Worm (Caenorhabditis elegans) whole organism, L4 larva: ENCODE data around the gene T10G3.1.
A peak's percentile ranks its signal among the peaks of the same experiment; 100 is the strongest.

Experiments used
- F49E8.2 ChIP-seq: sonication (generic microtip); optimal IDR thresholded peaks from 2 replicates; lab custom pipeline; 2016; ENCODE audit warnings: missing compliant biosample characterization, mild to moderate bottlenecking, missing genetic modification characterization, borderline replicate concordance
- T20F7.1 ChIP-seq: fragments of 200-800 bp; sonication (Bioruptor generic); optimal IDR thresholded peaks from 2 replicates; lab custom pipeline; 2018; ENCODE audit warnings: mild to moderate bottlenecking, missing genetic modification characterization, missing compliant biosample characterization
- Y105C5A.15 ChIP-seq: fragments of 200-800 bp; sonication (Bioruptor generic); IDR thresholded peaks from 2 replicates; pipeline ENCODE4 v1.3.6; 2022; ENCODE audit warnings: missing genetic modification characterization, missing compliant biosample characterization
- ZK546.5 ChIP-seq, 2 experiments: sonication (generic microtip); optimal IDR thresholded peaks; 2 replicates each; lab custom pipeline; 2017; ENCODE audit warnings: missing biosample characterization in 2 of 2, missing genetic modification characterization in 2 of 2
- attf-4 ChIP-seq: sonication (generic microtip); optimal IDR thresholded peaks from 3 replicates; lab custom pipeline; 2017; ENCODE audit warnings: missing biosample characterization, missing genetic modification characterization
- ceh-20 ChIP-seq: fragments of 200-800 bp; sonication (Bioruptor generic); IDR thresholded peaks from 2 replicates; pipeline ENCODE4 v1.3.6; 2022; ENCODE audit warnings: missing genetic modification reagents, missing genetic modification characterization, missing compliant biosample characterization
- ceh-28 ChIP-seq: fragments of 150-350 bp; optimal IDR thresholded peaks from 2 replicates; lab custom pipeline; 2014; ENCODE audit warnings: missing biosample characterization, missing genetic modification reagents, missing genetic modification characterization
- cey-2 ChIP-seq: sonication (generic microtip); optimal IDR thresholded peaks from 3 replicates; lab custom pipeline; 2017; ENCODE audit warnings: missing genetic modification characterization, mild to moderate bottlenecking, missing compliant biosample characterization, antibody characterized with exemption, borderline replicate concordance; ENCODE audit not compliant: insufficient read depth
- ctbp-1 ChIP-seq: fragments of 200-800 bp; sonication (Bioruptor generic); IDR thresholded peaks from 2 replicates; pipeline ENCODE4 v1.3.6; 2022; ENCODE audit warnings: missing genetic modification reagents, missing genetic modification characterization, missing compliant biosample characterization
- daf-16 ChIP-seq, 3 experiments: sonication (generic microtip); optimal IDR thresholded peaks; 2 replicates each; lab custom pipeline; 2016 to 2017; ENCODE audit warnings: missing genetic modification characterization in 3 of 3, missing genetic modification reagents in 3 of 3, mild to moderate bottlenecking in 2 of 3, missing compliant biosample characterization in 2 of 3, missing biosample characterization in 1 of 3, moderate library complexity in 1 of 3
- daf-19 ChIP-seq: fragments of 200-800 bp; sonication (Bioruptor generic); conservative IDR thresholded peaks from 2 replicates; pipeline ENCODE4 v1.3.6; 2022; ENCODE audit warnings: missing genetic modification characterization, missing compliant biosample characterization
- daf-8 ChIP-seq: fragments of 200-800 bp; sonication (Bioruptor generic); IDR thresholded peaks from 2 replicates; pipeline ENCODE4 v1.3.6; 2022; ENCODE audit warnings: missing genetic modification characterization, missing compliant biosample characterization
- dmd-8 ChIP-seq: fragments of 200-800 bp; sonication (Bioruptor generic); IDR thresholded peaks from 2 replicates; pipeline ENCODE4 v1.3.6; 2022; ENCODE audit warnings: missing genetic modification characterization, missing compliant biosample characterization
- dpl-1 ChIP-seq: fragments of 150-350 bp; optimal IDR thresholded peaks from 2 replicates; lab custom pipeline; 2014; ENCODE audit warnings: missing biosample characterization, missing genetic modification reagents, missing genetic modification characterization
- egl-27 ChIP-seq: sonication (generic microtip); optimal IDR thresholded peaks from 3 replicates; lab custom pipeline; 2017; ENCODE audit warnings: missing biosample characterization, missing genetic modification reagents, missing genetic modification characterization
- gei-8 ChIP-seq: fragments of 200-800 bp; sonication (Bioruptor generic); optimal IDR thresholded peaks from 2 replicates; lab custom pipeline; 2018; ENCODE audit warnings: mild to moderate bottlenecking, missing genetic modification characterization, missing compliant biosample characterization
- hlh-30 ChIP-seq: sonication (generic microtip); optimal IDR thresholded peaks from 2 replicates; lab custom pipeline; 2017; ENCODE audit warnings: antibody characterized with exemption, mild to moderate bottlenecking, missing genetic modification characterization, missing compliant biosample characterization; ENCODE audit not compliant: insufficient read depth
- lin-1 ChIP-seq: fragments of 200-800 bp; sonication (Bioruptor generic); IDR thresholded peaks from 2 replicates; pipeline ENCODE4 v1.3.6; 2022; ENCODE audit warnings: missing genetic modification reagents, missing genetic modification characterization, missing compliant biosample characterization
- lin-29 ChIP-seq: fragments of 200-800 bp; sonication (Bioruptor generic); IDR thresholded peaks from 2 replicates; pipeline ENCODE4 v1.3.6; 2022; ENCODE audit warnings: missing genetic modification reagents, missing genetic modification characterization, missing compliant biosample characterization
- lin-39 ChIP-seq: fragments of 150-350 bp; optimal IDR thresholded peaks from 2 replicates; lab custom pipeline; 2014; ENCODE audit warnings: missing biosample characterization, missing genetic modification reagents, missing genetic modification characterization
- madf-9 ChIP-seq: fragments of 200-800 bp; sonication (Bioruptor generic); conservative IDR thresholded peaks from 2 replicates; pipeline ENCODE4 v1.3.6; 2022; ENCODE audit warnings: missing genetic modification reagents, missing genetic modification characterization, missing compliant biosample characterization
- mdt-29 ChIP-seq: fragments of 200-800 bp; sonication (Bioruptor generic); IDR thresholded peaks from 2 replicates; pipeline ENCODE4 v1.3.6; 2022; ENCODE audit warnings: missing genetic modification reagents, missing genetic modification characterization, missing compliant biosample characterization
- mxl-2 ChIP-seq: fragments of 200-800 bp; sonication (Bioruptor generic); conservative IDR thresholded peaks from 2 replicates; pipeline ENCODE4 v1.3.6; 2022; ENCODE audit warnings: missing genetic modification reagents, missing genetic modification characterization, missing compliant biosample characterization
- nhr-11 ChIP-seq: fragments of 150-350 bp; optimal IDR thresholded peaks from 2 replicates; lab custom pipeline; 2014; ENCODE audit warnings: missing biosample characterization, missing genetic modification characterization
- nhr-111 ChIP-seq: fragments of 200-800 bp; sonication (Bioruptor generic); optimal IDR thresholded peaks from 2 replicates; lab custom pipeline; 2018; ENCODE audit warnings: mild to moderate bottlenecking, missing genetic modification characterization, missing compliant biosample characterization
- nhr-237 ChIP-seq: sonication (generic microtip); optimal IDR thresholded peaks from 2 replicates; lab custom pipeline; 2017; ENCODE audit warnings: missing biosample characterization, missing genetic modification characterization
- nhr-41 ChIP-seq: fragments of 200-800 bp; sonication (Bioruptor generic); IDR thresholded peaks from 2 replicates; pipeline ENCODE4 v1.3.6; 2022; ENCODE audit warnings: missing genetic modification reagents, missing genetic modification characterization, missing compliant biosample characterization
- nhr-42 ChIP-seq: fragments of 200-800 bp; sonication (Bioruptor generic); IDR thresholded peaks from 2 replicates; pipeline ENCODE4 v1.3.6; 2022; ENCODE audit warnings: missing genetic modification characterization, missing compliant biosample characterization
- nhr-76 ChIP-seq: fragments of 150-350 bp; optimal IDR thresholded peaks from 2 replicates; lab custom pipeline; 2014; ENCODE audit warnings: missing biosample characterization, missing genetic modification characterization
- pha-4 ChIP-seq, 2 experiments: fragments of 150-350 bp in 1 of 2; fragments of 200-800 bp in 1 of 2; sonication (Bioruptor generic) in 1 of 2; IDR thresholded peaks in 1 of 2; optimal IDR thresholded peaks in 1 of 2; 2 replicates each; pipeline versions ENCODE4 v1.3.6 to Lab custom; 2014 to 2022; ENCODE audit warnings: missing genetic modification characterization in 2 of 2, missing genetic modification reagents in 2 of 2, missing biosample characterization in 1 of 2, missing compliant biosample characterization in 1 of 2
- pqm-1 ChIP-seq: sonication (generic microtip); optimal IDR thresholded peaks from 2 replicates; lab custom pipeline; 2017; ENCODE audit warnings: missing biosample characterization, missing genetic modification characterization
- snpc-1.2 ChIP-seq: fragments of 200-800 bp; sonication (Bioruptor generic); IDR thresholded peaks from 2 replicates; pipeline ENCODE4 v1.3.6; 2022; ENCODE audit warnings: missing genetic modification reagents, missing genetic modification characterization, missing compliant biosample characterization
- snpc-4 ChIP-seq: fragments of 150-350 bp; optimal IDR thresholded peaks from 2 replicates; lab custom pipeline; 2014; ENCODE audit warnings: missing biosample characterization, missing genetic modification characterization
- spr-3 ChIP-seq: fragments of 200-800 bp; sonication (Bioruptor generic); optimal IDR thresholded peaks from 2 replicates; lab custom pipeline; 2018; ENCODE audit warnings: mild to moderate bottlenecking, missing genetic modification characterization, missing compliant biosample characterization
- unc-62 ChIP-seq, 3 experiments: fragments of 150-350 bp in 1 of 3; sonication (generic microtip); optimal IDR thresholded peaks in 2 of 3; peaks in 1 of 3; 1 replicate in 1 of 3; 2 replicates in 2 of 3; lab custom pipeline; 2014 to 2017; ENCODE audit warnings: missing biosample characterization in 3 of 3, missing genetic modification characterization in 3 of 3, missing genetic modification reagents in 3 of 3, missing genotype in 1 of 3
- vab-7 ChIP-seq: fragments of 200-800 bp; sonication (Bioruptor generic); IDR thresholded peaks from 2 replicates; pipeline ENCODE4 v1.3.6; 2022; ENCODE audit warnings: missing genetic modification reagents, missing genetic modification characterization, missing compliant biosample characterization
- ztf-7 ChIP-seq: fragments of 150-350 bp; optimal IDR thresholded peaks from 2 replicates; lab custom pipeline; 2014; ENCODE audit warnings: missing biosample characterization, missing genetic modification characterization

The T10G3.1 gene

ce11 chrV:13473467-13473866 is at the start of gene T10G3.1:
Gene T10G3.1 (minus strand): TSS chrV:13473679.
- TF ChIP-seq nhr-76 (tag; lab: Kevin White, UChicago) (no peak), cey-2 (tag; lab: Kevin White, UChicago) (no peak), snpc-1.2 (GFP tag; lab: Robert Waterston, UW) (no peak), attf-4 (tag; lab: Kevin White, UChicago) (no peak), pha-4 (GFP tag; IDR thresholded peaks at IDR 0.05; lab: Robert Waterston, UW) (no peak), pha-4 (tag; optimal IDR thresholded peaks at IDR 0.05; lab: Kevin White, UChicago) (no peak), dpl-1 (GFP tag; lab: Kevin White, UChicago) (no peak), snpc-4 (tag; lab: Kevin White, UChicago) (no peak), lin-39 (tag; lab: Kevin White, UChicago) (no peak), daf-16 (GFP tag; optimal IDR thresholded peaks at IDR 0.05; lab: Kevin White, UChicago) (peak in 1 of 2 experiments; percentile 94), daf-16 (tag; optimal IDR thresholded peaks at IDR 0.05; lab: Kevin White, UChicago) (no peak), nhr-11 (tag; lab: Kevin White, UChicago) (peak; percentile 49)

- no peak for TF ChIP-seq nhr-111 (GFP tag; lab: Kevin White, UChicago)
- no peak for TF ChIP-seq Y105C5A.15 (GFP tag; lab: Robert Waterston, UW)
- no peak for TF ChIP-seq nhr-42 (GFP tag; lab: Robert Waterston, UW)
- TF ChIP-seq mxl-2 (GFP tag; lab: Robert Waterston, UW), result no peak
- TF ChIP-seq ctbp-1 (GFP tag; lab: Robert Waterston, UW), result no peak
- TF ChIP-seq nhr-11 (tag; lab: Kevin White, UChicago), result no peak
- TF ChIP-seq nhr-41 (GFP tag; lab: Robert Waterston, UW), result no peak
- TF ChIP-seq snpc-1.2 (GFP tag; lab: Robert Waterston, UW), result no peak
- TF ChIP-seq ceh-20 (GFP tag; lab: Robert Waterston, UW), result no peak
- no peak for TF ChIP-seq attf-4 (tag; lab: Kevin White, UChicago)
- TF ChIP-seq unc-62 (GFP tag; optimal IDR thresholded peaks at IDR 0.05 in 1 of 2; lab: Kevin White, UChicago), result no peak
- TF ChIP-seq unc-62 (tag; optimal IDR thresholded peaks at IDR 0.05; lab: Kevin White, UChicago), result no peak
- TF ChIP-seq vab-7 (GFP tag; lab: Robert Waterston, UW), result no peak
- no peak for TF ChIP-seq daf-19 (GFP tag; lab: Robert Waterston, UW)
Measured at ce11 chrV:13523194-13523593, 49.7 kb upstream of the T10G3.1 start, which contains the start of gene R11G10.3. Gene R11G10.3 (plus strand): TSS chrV:13523494.

ce11 chrV:13515115-13515514 is 41.6 kb upstream of the T10G3.1 start, which contains the start of gene semi-1:
Gene semi-1 (minus strand): TSS chrV:13515215.
- TF ChIP-seq ceh-28 (no peak), mdt-29 (no peak), pqm-1 (tag; lab: Kevin White, UChicago) (no peak), ceh-20 (GFP tag; lab: Robert Waterston, UW) (no peak), snpc-4 (tag; lab: Kevin White, UChicago) (no peak), vab-7 (GFP tag; lab: Robert Waterston, UW) (no peak), lin-1 (GFP tag; lab: Robert Waterston, UW) (no peak), gei-8 (GFP tag; lab: Kevin White, UChicago) (no peak), daf-8 (no peak), madf-9 (GFP tag; lab: Robert Waterston, UW) (no peak), T20F7.1 (no peak), egl-27 (no peak), F49E8.2 (tag; lab: Kevin White, UChicago) (no peak), nhr-237 (tag; lab: Kevin White, UChicago) (no peak), hlh-30 (tag; lab: Kevin White, UChicago) (no peak), spr-3 (GFP tag; lab: Kevin White, UChicago) (no peak), ZK546.5 (tag; optimal IDR thresholded peaks at IDR 0.05; lab: Kevin White, UChicago) (no peak), dmd-8 (no peak), lin-29 (GFP tag; lab: Robert Waterston, UW) (no peak), ztf-7 (tag; lab: Kevin White, UChicago) (no peak)
